Worm (Caenorhabditis elegans) whole organism, L4 larva: ENCODE results near the gene zmp-5.

Experiments used
- lin-13 ChIP-seq: fragments of 150-350 bp; optimal IDR thresholded peaks from 2 replicates; lab custom pipeline; 2014; ENCODE audit warnings: missing biosample characterization, missing genetic modification reagents, missing genetic modification characterization
- lin-39 ChIP-seq: fragments of 150-350 bp; optimal IDR thresholded peaks from 2 replicates; lab custom pipeline; 2014; ENCODE audit warnings: missing biosample characterization, missing genetic modification reagents, missing genetic modification characterization
- lir-3 ChIP-seq: sonication (generic microtip); optimal IDR thresholded peaks from 2 replicates; lab custom pipeline; 2016; ENCODE audit warnings: mild to moderate bottlenecking, missing genetic modification characterization, missing compliant biosample characterization
- nhr-28 ChIP-seq: fragments of 150-350 bp; optimal IDR thresholded peaks from 2 replicates; lab custom pipeline; 2014; ENCODE audit warnings: missing biosample characterization, missing genetic modification characterization
- snpc-4 ChIP-seq: fragments of 150-350 bp; optimal IDR thresholded peaks from 2 replicates; lab custom pipeline; 2014; ENCODE audit warnings: missing biosample characterization, missing genetic modification characterization
- ztf-11 ChIP-seq: fragments of 150-350 bp; optimal IDR thresholded peaks from 2 replicates; lab custom pipeline; 2014; ENCODE audit warnings: missing biosample characterization, missing genetic modification characterization

ce11 chrX:12688632-12689031, 41.7 kb downstream of the zmp-5 start:
- no peak for TF ChIP-seq nhr-28 (tag; lab: Kevin White, UChicago)
- TF ChIP-seq snpc-4 (tag; lab: Kevin White, UChicago) = no peak
- TF ChIP-seq lin-39 (tag; lab: Kevin White, UChicago) = no peak
- no peak for TF ChIP-seq lir-3
- no peak for TF ChIP-seq ztf-11 (tag; lab: Kevin White, UChicago)
- TF ChIP-seq lin-13 = no peak
